Fruit fly (Drosophila melanogaster) whole organism, embryonic: ENCODE measurements around the gene CG31075.

Experiments used
- Awh ChIP-seq: fragments of 200-800 bp; sonication (Bioruptor generic); IDR thresholded peaks from 2 replicates; pipeline ENCODE4, ENCODE4 v1.3.6; 2022; ENCODE audit warnings: missing biosample characterization, missing genetic modification characterization
- CG10321 ChIP-seq: fragments of 200-800 bp; sonication (Bioruptor generic); IDR thresholded peaks from 2 replicates; pipeline ENCODE4 v1.3.6; 2022; ENCODE audit warnings: missing biosample characterization, missing genetic modification characterization
- CG10959 ChIP-seq: fragments of 200-800 bp; sonication (Bioruptor generic); IDR thresholded peaks from 2 replicates; pipeline ENCODE4 v1.3.6; 2022; ENCODE audit warnings: missing biosample characterization, missing genetic modification characterization
- CG11456 ChIP-seq: fragments of 200-800 bp; sonication (Bioruptor generic); IDR thresholded peaks from 3 replicates; pipeline ENCODE4 v1.3.6; 2022; ENCODE audit warnings: missing biosample characterization, missing genetic modification characterization
- CG11695 ChIP-seq: fragments of 200-800 bp; sonication (Bioruptor generic); IDR thresholded peaks from 3 replicates; pipeline ENCODE4 v1.3.6; 2022; ENCODE audit warnings: missing biosample characterization, missing genetic modification characterization
- CG12104 ChIP-seq: fragments of 200-800 bp; sonication (Bioruptor generic); optimal IDR thresholded peaks from 3 replicates; lab custom pipeline; 2016; ENCODE audit warnings: missing biosample characterization, missing genetic modification characterization
- CG15269 ChIP-seq: fragments of 200-800 bp; sonication (Bioruptor generic); optimal IDR thresholded peaks from 2 replicates; lab custom pipeline; 2018; ENCODE audit warnings: missing biosample characterization, mild to moderate bottlenecking, missing genetic modification characterization, moderate library complexity
- CG1603 ChIP-seq: fragments of 200-800 bp; sonication (Bioruptor generic); optimal IDR thresholded peaks from 2 replicates; lab custom pipeline; 2019; ENCODE audit warnings: missing biosample characterization, mild to moderate bottlenecking, missing genetic modification characterization, moderate library complexity
- CG16815 ChIP-seq: fragments of 200-800 bp; sonication (Bioruptor generic); optimal IDR thresholded peaks from 3 replicates; lab custom pipeline; 2017; ENCODE audit warnings: missing biosample characterization, mild to moderate bottlenecking, missing genetic modification characterization
- CG17802 ChIP-seq: fragments of 200-800 bp; sonication (Bioruptor generic); optimal IDR thresholded peaks from 2 replicates; lab custom pipeline; 2018; ENCODE audit warnings: missing biosample characterization, mild to moderate bottlenecking, missing genetic modification characterization, moderate library complexity
- CG18619 ChIP-seq: fragments of 200-800 bp; sonication (Bioruptor generic); optimal IDR thresholded peaks from 3 replicates; lab custom pipeline; 2017; ENCODE audit warnings: missing biosample characterization, mild to moderate bottlenecking, missing genetic modification characterization
- CG2120 ChIP-seq: fragments of 200-800 bp; sonication (Bioruptor generic); optimal IDR thresholded peaks from 3 replicates; lab custom pipeline; 2016; ENCODE audit warnings: missing biosample characterization, missing genetic modification characterization
- CG2129 ChIP-seq: fragments of 200-800 bp; sonication (Bioruptor generic); IDR thresholded peaks from 2 replicates; pipeline ENCODE4 v1.3.6; 2022; ENCODE audit warnings: missing biosample characterization, missing genetic modification characterization; ENCODE audit not compliant: partially characterized antibody
- CG2202 ChIP-seq: fragments of 200-800 bp; sonication (Bioruptor generic); optimal IDR thresholded peaks from 2 replicates; lab custom pipeline; 2018; ENCODE audit warnings: missing biosample characterization, mild to moderate bottlenecking, missing genetic modification characterization
- CG30403 ChIP-seq: fragments of 200-800 bp; sonication (Bioruptor generic); optimal IDR thresholded peaks from 3 replicates; lab custom pipeline; 2016; ENCODE audit warnings: missing biosample characterization, missing genetic modification characterization
- CG31224 ChIP-seq: fragments of 200-800 bp; sonication (Bioruptor generic); IDR thresholded peaks from 2 replicates; pipeline ENCODE4 v1.3.6; 2022; ENCODE audit warnings: missing biosample characterization, missing genetic modification characterization
- CG32772 ChIP-seq: fragments of 200-800 bp; sonication (Bioruptor generic); IDR thresholded peaks from 2 replicates; pipeline ENCODE4 v1.3.6; 2022; ENCODE audit warnings: missing biosample characterization, missing genetic modification characterization
- CG43689 ChIP-seq: fragments of 200-800 bp; sonication (Bioruptor generic); IDR thresholded peaks from 2 replicates; pipeline ENCODE4 v1.3.6; 2022; ENCODE audit warnings: missing biosample characterization, missing genetic modification characterization
- CG4730 ChIP-seq: fragments of 200-800 bp; sonication (Bioruptor generic); IDR thresholded peaks from 2 replicates; pipeline ENCODE4 v1.3.6; 2022; ENCODE audit warnings: missing biosample characterization, missing genetic modification characterization
- CG6175 ChIP-seq: fragments of 200-800 bp; sonication (Bioruptor generic); IDR thresholded peaks from 3 replicates; pipeline ENCODE4 v1.3.6; 2022; ENCODE audit warnings: missing biosample characterization, missing genetic modification characterization
- CG8089 ChIP-seq: fragments of 200-800 bp; sonication (Bioruptor generic); optimal IDR thresholded peaks from 3 replicates; lab custom pipeline; 2016; ENCODE audit warnings: missing biosample characterization, missing genetic modification characterization
- Hr51 ChIP-seq, 2 experiments: fragments of 200-800 bp; sonication (Bioruptor generic); optimal IDR thresholded peaks; 2 replicates in 1 of 2; 3 replicates in 1 of 2; lab custom pipeline; 2016 to 2018; ENCODE audit warnings: missing biosample characterization in 2 of 2, missing genetic modification characterization in 2 of 2, mild to moderate bottlenecking in 1 of 2, moderate library complexity in 1 of 2
- Lpt ChIP-seq: fragments of >200 bp; optimal IDR thresholded peaks from 2 replicates; lab custom pipeline; 2018; ENCODE audit warnings: missing biosample characterization, missing genetic modification characterization
- Meics ChIP-seq: fragments of 200-800 bp; sonication (Bioruptor generic); optimal IDR thresholded peaks from 2 replicates; lab custom pipeline; 2017; ENCODE audit warnings: missing biosample characterization, mild to moderate bottlenecking, missing genetic modification characterization
- NfI ChIP-seq: fragments of 200-800 bp; sonication (Bioruptor generic); optimal IDR thresholded peaks from 3 replicates; lab custom pipeline; 2018; ENCODE audit warnings: missing biosample characterization, mild to moderate bottlenecking, missing genetic modification characterization, moderate library complexity
- Oli ChIP-seq: fragments of 200-800 bp; sonication (Bioruptor generic); optimal IDR thresholded peaks from 2 replicates; lab custom pipeline; 2018; ENCODE audit warnings: missing biosample characterization, mild to moderate bottlenecking, missing genetic modification characterization, moderate library complexity
- Scr ChIP-seq: fragments of 200-800 bp; sonication (Bioruptor generic); IDR thresholded peaks from 2 replicates; pipeline ENCODE4 v1.3.6; 2022; ENCODE audit warnings: missing biosample characterization, missing genetic modification characterization; ENCODE audit not compliant: partially characterized antibody
- Xbp1 ChIP-seq: fragments of 200-800 bp; sonication (Bioruptor generic); optimal IDR thresholded peaks from 3 replicates; lab custom pipeline; 2016; ENCODE audit warnings: missing biosample characterization, mild to moderate bottlenecking, missing genetic modification characterization
- cato ChIP-seq: fragments of 200-800 bp; sonication (Bioruptor generic); optimal IDR thresholded peaks from 2 replicates; lab custom pipeline; 2016; ENCODE audit warnings: missing biosample characterization, missing genetic modification characterization, borderline replicate concordance
- ci ChIP-seq: fragments of 200-800 bp; sonication (Bioruptor generic); IDR thresholded peaks from 3 replicates; pipeline ENCODE4 v1.3.6; 2022; ENCODE audit warnings: missing biosample characterization, missing genetic modification characterization
- dati ChIP-seq: fragments of 200-800 bp; sonication (Bioruptor generic); IDR thresholded peaks from 2 replicates; pipeline ENCODE4 v1.3.6; 2022; ENCODE audit warnings: missing biosample characterization, missing genetic modification characterization
- dmrt99B ChIP-seq: fragments of 200-800 bp; sonication (Bioruptor generic); optimal IDR thresholded peaks from 2 replicates; lab custom pipeline; 2018; ENCODE audit warnings: missing biosample characterization, mild to moderate bottlenecking, missing genetic modification characterization, moderate library complexity
- en ChIP-seq: fragments of 200-800 bp; sonication (Bioruptor generic); optimal IDR thresholded peaks from 2 replicates; lab custom pipeline; 2016; ENCODE audit warnings: missing biosample characterization, missing genetic modification characterization
- fd3F ChIP-seq: fragments of 200-800 bp; sonication (Bioruptor generic); optimal IDR thresholded peaks from 2 replicates; lab custom pipeline; 2018; ENCODE audit warnings: missing biosample characterization, mild to moderate bottlenecking, missing genetic modification characterization, moderate library complexity
- grn ChIP-seq: fragments of 200-800 bp; sonication (Bioruptor generic); optimal IDR thresholded peaks from 3 replicates; lab custom pipeline; 2017; ENCODE audit warnings: missing biosample characterization, missing genetic modification characterization
- gsb ChIP-seq: fragments of 200-800 bp; sonication (Bioruptor generic); IDR thresholded peaks from 2 replicates; pipeline ENCODE4 v1.3.6; 2022; ENCODE audit warnings: missing biosample characterization, missing genetic modification characterization
- hb ChIP-seq: fragments of 200-800 bp; sonication (Bioruptor generic); IDR thresholded peaks from 3 replicates; pipeline ENCODE4 v1.3.6; 2022; ENCODE audit warnings: missing biosample characterization, missing genetic modification characterization; ENCODE audit not compliant: partially characterized antibody
- ind ChIP-seq: fragments of 200-800 bp; sonication (Bioruptor generic); optimal IDR thresholded peaks from 3 replicates; lab custom pipeline; 2016; ENCODE audit warnings: missing biosample characterization, missing genetic modification characterization
- jing ChIP-seq: fragments of 200-800 bp; sonication (Bioruptor generic); optimal IDR thresholded peaks from 2 replicates; lab custom pipeline; 2018; ENCODE audit warnings: missing biosample characterization, mild to moderate bottlenecking, missing genetic modification characterization
- jumu ChIP-seq: fragments of 200-800 bp; sonication (Bioruptor generic); optimal IDR thresholded peaks from 3 replicates; lab custom pipeline; 2016; ENCODE audit warnings: missing biosample characterization, missing genetic modification characterization
- kah ChIP-seq: fragments of 200-800 bp; sonication (Bioruptor generic); optimal IDR thresholded peaks from 2 replicates; lab custom pipeline; 2018; ENCODE audit warnings: missing biosample characterization, mild to moderate bottlenecking, missing genetic modification characterization
- pnt ChIP-seq: fragments of 200-800 bp; sonication (Bioruptor generic); optimal IDR thresholded peaks from 3 replicates; lab custom pipeline; 2016; ENCODE audit warnings: missing biosample characterization, missing genetic modification characterization
- shn ChIP-seq: fragments of 200-800 bp; sonication (Bioruptor generic); optimal IDR thresholded peaks from 3 replicates; lab custom pipeline; 2016; ENCODE audit warnings: missing biosample characterization, missing genetic modification characterization
- tll ChIP-seq, 2 experiments: fragments of 200-800 bp in 1 of 2; fragments of >200 bp in 1 of 2; sonication (Bioruptor generic) in 1 of 2; optimal IDR thresholded peaks; 2 replicates each; lab custom pipeline; 2017 to 2019; ENCODE audit warnings: missing biosample characterization in 2 of 2, missing genetic modification characterization in 2 of 2, mild to moderate bottlenecking in 1 of 2, moderate library complexity in 1 of 2
- trem ChIP-seq: fragments of 200-800 bp; optimal IDR thresholded peaks from 3 replicates; lab custom pipeline; 2019; ENCODE audit warnings: missing biosample characterization, mild to moderate bottlenecking, missing genetic modification characterization, moderate library complexity
- vvl ChIP-seq: fragments of 200-800 bp; sonication (Bioruptor generic); IDR thresholded peaks from 2 replicates; pipeline ENCODE4 v1.3.6; 2022; ENCODE audit warnings: missing biosample characterization, missing genetic modification characterization
- yki ChIP-seq: fragments of >200 bp; optimal IDR thresholded peaks from 3 replicates; lab custom pipeline; 2018
- z ChIP-seq: fragments of 200-800 bp; sonication (Bioruptor generic); IDR thresholded peaks from 3 replicates; pipeline ENCODE4 v1.3.6; 2022; ENCODE audit warnings: missing biosample characterization, missing genetic modification characterization
- zen ChIP-seq: fragments of 200-800 bp; sonication (Bioruptor generic); optimal IDR thresholded peaks from 3 replicates; lab custom pipeline; 2018; ENCODE audit warnings: missing biosample characterization, mild to moderate bottlenecking, missing genetic modification characterization, moderate library complexity
- zf30C ChIP-seq: fragments of 200-800 bp; sonication (Bioruptor generic); optimal IDR thresholded peaks from 3 replicates; lab custom pipeline; 2018; ENCODE audit warnings: missing biosample characterization, mild to moderate bottlenecking, missing genetic modification characterization

Gene CG31075

dm6 chr3R:26968823-26969638 lies 19.3 kb downstream of the CG31075 start (continued):
- TF ChIP-seq CG10321 (GFP tag; lab: Robert Waterston, UW) (no peak), kah (no peak), pnt (GFP tag; lab: Kevin White, UChicago) (no peak), CG15269 (tag; lab: Kevin White, UChicago) (peak; percentile 36), CG43689 (GFP tag; lab: Robert Waterston, UW) (no peak), CG30403 (GFP tag; lab: Kevin White, UChicago) (peak; percentile 24), Scr (GFP tag; lab: Robert Waterston, UW) (no peak), ind (GFP tag; lab: Kevin White, UChicago) (no peak), zen (tag; lab: Kevin White, UChicago) (no peak), CG32772 (GFP tag; lab: Robert Waterston, UW) (no peak), z (GFP tag; lab: Robert Waterston, UW) (no peak), Meics (GFP tag; lab: Kevin White, UChicago) (no peak), CG8089 (GFP tag; lab: Kevin White, UChicago) (no peak), Xbp1 (GFP tag; lab: Kevin White, UChicago) (peak; percentile 16), dati (GFP tag; lab: Robert Waterston, UW) (no peak), zf30C (peak; percentile 47), CG11695 (GFP tag; lab: Robert Waterston, UW) (no peak), Awh (GFP tag; lab: Robert Waterston, UW) (0 out of 2 replicates have a peak, but pooled peaks have one; percentile 18), cato (GFP tag; lab: Kevin White, UChicago) (no peak), CG17802 (tag; lab: Kevin White, UChicago) (no peak), hb (GFP tag; lab: Robert Waterston, UW) (no peak), CG1603 (tag; lab: Kevin White, UChicago) (no peak), vvl (GFP tag; lab: Robert Waterston, UW) (no peak), dmrt99B (tag; lab: Kevin White, UChicago) (peak; percentile 41), CG16815 (GFP tag; lab: Kevin White, UChicago) (no peak), CG31224 (GFP tag; lab: Robert Waterston, UW) (peak; percentile 76), Hr51 (GFP tag; optimal IDR thresholded peaks at IDR 0.05; lab: Kevin White, UChicago) (peak in 1 of 2 experiments; percentile 61), fd3F (no peak), CG2120 (peak; percentile 10), CG11456 (GFP tag; lab: Robert Waterston, UW) (no peak), NfI (GFP tag; lab: Kevin White, UChicago) (no peak), CG4730 (GFP tag; lab: Robert Waterston, UW) (no peak), en (GFP tag; lab: Kevin White, UChicago) (no peak), Oli (tag; lab: Kevin White, UChicago) (peak; percentile 37), CG2129 (GFP tag; lab: Robert Waterston, UW) (no peak), grn (GFP tag; lab: Kevin White, UChicago) (peak; percentile 53), CG10959 (GFP tag; lab: Robert Waterston, UW) (no peak), trem (tag; lab: Kevin White, UChicago) (peak; percentile 2), Lpt (GFP tag; lab: Kevin White, UChicago) (no peak), CG2202 (tag; lab: Kevin White, UChicago) (no peak), shn (no peak), CG6175 (GFP tag; lab: Robert Waterston, UW) (no peak), CG12104 (no peak), jing (GFP tag; lab: Kevin White, UChicago) (no peak), tll (GFP tag; optimal IDR thresholded peaks at IDR 0.05; lab: Kevin White, UChicago) (no peak), jumu (GFP tag; lab: Kevin White, UChicago) (no peak), yki (no peak), ci (peak; percentile 67; the same call in 2 of the 3 replicates), CG18619 (GFP tag; lab: Kevin White, UChicago) (no peak), gsb (GFP tag; lab: Robert Waterston, UW) (peak; percentile 46; the same call in 1 of the 2 replicates)
